Worm (Caenorhabditis elegans) whole organism, midembryonic: ENCODE measurements around the gene rpb-11.
A peak's percentile ranks its signal among the peaks of the same experiment; 100 is the strongest.
"Not testable (repeated sequence)": the region's sequence is repeated elsewhere in the genome, so short reads cannot be mapped to it uniquely, and the experiment has no call there.

Source experiments
- T22C8.4 ChIP-seq: fragments of 200-800 bp; sonication (Bioruptor generic); IDR thresholded peaks from 2 replicates; pipeline ENCODE4 v1.3.6; 2022; ENCODE audit warnings: missing genetic modification characterization, missing compliant biosample characterization
- cog-1 ChIP-seq: sonication (generic microtip); optimal IDR thresholded peaks from 2 replicates; lab custom pipeline; 2016; ENCODE audit warnings: missing genetic modification characterization, missing compliant biosample characterization
- flt-1 ChIP-seq: fragments of 200-800 bp; sonication (Bioruptor generic); IDR thresholded peaks from 2 replicates; pipeline ENCODE4 v1.3.6; 2022; ENCODE audit warnings: missing genetic modification characterization, missing compliant biosample characterization
- klf-2 ChIP-seq: fragments of 200-800 bp; sonication (Bioruptor generic); conservative IDR thresholded peaks from 2 replicates; pipeline ENCODE4 v1.3.6; 2022; ENCODE audit warnings: missing genetic modification reagents, missing genetic modification characterization, missing compliant biosample characterization
- med-1 ChIP-seq: sonication (generic microtip); optimal IDR thresholded peaks from 2 replicates; lab custom pipeline; 2017; ENCODE audit warnings: missing genetic modification characterization, mild to moderate bottlenecking, missing compliant biosample characterization, antibody characterized with exemption, missing genetic modification reagents; ENCODE audit not compliant: insufficient read depth
- ref-1 ChIP-seq: fragments of 200-800 bp; sonication (Bioruptor generic); conservative IDR thresholded peaks from 2 replicates; pipeline ENCODE4 v1.3.6; 2022; ENCODE audit warnings: missing genetic modification reagents, missing genetic modification characterization, missing compliant biosample characterization
- tab-1 ChIP-seq: fragments of 200-800 bp; sonication (Bioruptor generic); IDR thresholded peaks from 2 replicates; pipeline ENCODE4 v1.3.6; 2022; ENCODE audit warnings: missing genetic modification characterization, missing compliant biosample characterization
- ztf-23 ChIP-seq: fragments of 200-800 bp; sonication (Bioruptor generic); IDR thresholded peaks from 2 replicates; pipeline ENCODE4 v1.3.6; 2022; ENCODE audit warnings: missing genetic modification reagents, missing genetic modification characterization, missing compliant biosample characterization
- ztf-29 ChIP-seq: fragments of 200-800 bp; sonication (Bioruptor generic); IDR thresholded peaks from 2 replicates; pipeline ENCODE4 v1.3.6; 2022; ENCODE audit warnings: missing genetic modification reagents, missing genetic modification characterization, missing compliant biosample characterization

rpb-11 gene

DNA sequence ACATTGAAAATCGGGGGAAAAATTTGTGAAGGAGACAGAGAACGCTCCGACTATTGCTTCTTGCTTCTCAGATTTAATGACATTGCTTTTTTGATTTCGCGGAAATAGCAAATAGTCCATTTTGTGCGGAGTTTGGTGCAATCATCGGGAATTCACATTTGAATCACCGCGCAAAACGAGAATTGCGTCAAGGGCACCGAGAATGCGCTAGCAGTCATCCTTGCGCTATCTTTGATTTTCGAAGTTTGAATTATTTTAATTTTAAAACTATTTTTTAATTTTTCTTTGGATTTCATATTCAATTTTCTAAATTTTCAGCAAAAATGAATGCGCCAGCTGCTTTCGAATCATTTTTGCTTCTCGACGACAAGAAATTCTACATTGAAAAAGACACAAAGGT, at the start of gene rpb-11:
Gene rpb-11 (plus strand): TSS at position 319 of the 400 bp plus-strand sequence.
- peak; percentile 61; the same call in 1 of the 2 replicates for TF ChIP-seq klf-2
- TF ChIP-seq ztf-23 (GFP tag; lab: Robert Waterston, UW), result 0 out of 2 replicates have a peak, but pooled peaks have one; percentile 10
- TF ChIP-seq ztf-29 (GFP tag; lab: Robert Waterston, UW), result no peak
- no peak for TF ChIP-seq T22C8.4 (GFP tag; lab: Robert Waterston, UW)
- peak; percentile 53 for TF ChIP-seq med-1 (GFP tag; lab: Kevin White, UChicago)
- TF ChIP-seq tab-1 (GFP tag; lab: Robert Waterston, UW), result peak; percentile 71
- peak; percentile 82 for TF ChIP-seq flt-1 (GFP tag; lab: Robert Waterston, UW)
- TF ChIP-seq cog-1 (tag; lab: Kevin White, UChicago), result peak; percentile 78
- no peak for TF ChIP-seq ref-1 (GFP tag; lab: Robert Waterston, UW)

- no peak for TF ChIP-seq klf-2
- TF ChIP-seq T22C8.4 (GFP tag; lab: Robert Waterston, UW), result no peak
- no peak for TF ChIP-seq ref-1 (GFP tag; lab: Robert Waterston, UW)
- no peak for TF ChIP-seq tab-1 (GFP tag; lab: Robert Waterston, UW)
- TF ChIP-seq flt-1 (GFP tag; lab: Robert Waterston, UW), result no peak
- no peak for TF ChIP-seq ztf-29 (GFP tag; lab: Robert Waterston, UW)
- TF ChIP-seq ztf-23 (GFP tag; lab: Robert Waterston, UW), result no peak
- TF ChIP-seq med-1 (GFP tag; lab: Kevin White, UChicago), result no peak
- no peak for TF ChIP-seq cog-1 (tag; lab: Kevin White, UChicago)
Measured at ce11 chrII:14010656-14011376, 49.1 kb upstream of the rpb-11 start, which contains the start of gene F01D5.8. Gene F01D5.8, plus strand, starts transcription at chrII:14010706.

- TF ChIP-seq med-1 (GFP tag; lab: Kevin White, UChicago), result no peak
- no peak for TF ChIP-seq T22C8.4 (GFP tag; lab: Robert Waterston, UW)
- no peak for TF ChIP-seq flt-1 (GFP tag; lab: Robert Waterston, UW)
- no peak for TF ChIP-seq ztf-29 (GFP tag; lab: Robert Waterston, UW)
- no peak for TF ChIP-seq ztf-23 (GFP tag; lab: Robert Waterston, UW)
- TF ChIP-seq tab-1 (GFP tag; lab: Robert Waterston, UW), result no peak
- TF ChIP-seq ref-1 (GFP tag; lab: Robert Waterston, UW), result no peak
- no peak for TF ChIP-seq cog-1 (tag; lab: Kevin White, UChicago)
- TF ChIP-seq klf-2, result no peak
Measured at ce11 chrII:14014637-14015036, 45.2 kb upstream of the rpb-11 start.

- TF ChIP-seq flt-1 (GFP tag; lab: Robert Waterston, UW), result no peak
- TF ChIP-seq cog-1 (tag; lab: Kevin White, UChicago), result no peak
- TF ChIP-seq klf-2, result no peak
- no peak for TF ChIP-seq ztf-23 (GFP tag; lab: Robert Waterston, UW)
- TF ChIP-seq med-1 (GFP tag; lab: Kevin White, UChicago), result no peak
- no peak for TF ChIP-seq ztf-29 (GFP tag; lab: Robert Waterston, UW)
- TF ChIP-seq T22C8.4 (GFP tag; lab: Robert Waterston, UW), result no peak
- no peak for TF ChIP-seq tab-1 (GFP tag; lab: Robert Waterston, UW)
- TF ChIP-seq ref-1 (GFP tag; lab: Robert Waterston, UW), result no peak
Measured at ce11 chrII:14016865-14017264, 43.0 kb upstream of the rpb-11 start, which contains the start of gene cyp-37A1. Gene cyp-37A1, minus strand, starts transcription at chrII:14016965.

DNA sequence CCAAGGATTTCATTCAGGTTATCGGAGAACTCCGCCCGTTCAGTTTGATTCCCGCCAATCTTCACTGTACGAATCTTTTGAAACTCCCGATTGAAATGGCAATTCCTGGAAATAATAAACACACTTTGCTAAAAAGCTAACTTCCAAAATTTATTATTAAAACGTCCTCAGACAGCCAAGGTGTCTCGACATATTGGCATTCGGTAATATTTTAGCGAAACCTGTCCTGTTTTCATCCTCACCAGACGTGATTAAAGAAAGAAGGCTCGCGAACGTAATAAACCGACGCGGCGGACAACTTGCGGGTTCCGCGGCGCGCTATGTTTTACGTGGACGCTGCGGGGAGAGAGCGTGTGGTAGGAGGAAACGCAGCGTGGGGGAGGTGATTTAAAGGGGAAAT, 41.7 kb upstream of the rpb-11 start:
- TF ChIP-seq klf-2, result no peak
- TF ChIP-seq ref-1 (GFP tag; lab: Robert Waterston, UW), result no peak
- TF ChIP-seq T22C8.4 (GFP tag; lab: Robert Waterston, UW), result no peak
- TF ChIP-seq med-1 (GFP tag; lab: Kevin White, UChicago), result no peak
- peak; percentile 22; the same call in 1 of the 2 replicates for TF ChIP-seq ztf-23 (GFP tag; lab: Robert Waterston, UW)
- no peak for TF ChIP-seq cog-1 (tag; lab: Kevin White, UChicago)
- TF ChIP-seq tab-1 (GFP tag; lab: Robert Waterston, UW), result no peak
- no peak for TF ChIP-seq ztf-29 (GFP tag; lab: Robert Waterston, UW)

- no peak for TF ChIP-seq tab-1 (GFP tag; lab: Robert Waterston, UW)
- no peak for TF ChIP-seq ztf-23 (GFP tag; lab: Robert Waterston, UW)
- TF ChIP-seq med-1 (GFP tag; lab: Kevin White, UChicago), result no peak
- TF ChIP-seq ztf-29 (GFP tag; lab: Robert Waterston, UW), result no peak
- no peak for TF ChIP-seq cog-1 (tag; lab: Kevin White, UChicago)
- no peak for TF ChIP-seq ref-1 (GFP tag; lab: Robert Waterston, UW)
- TF ChIP-seq T22C8.4 (GFP tag; lab: Robert Waterston, UW), result peak; percentile 76; the same call in 1 of the 2 replicates
- TF ChIP-seq flt-1 (GFP tag; lab: Robert Waterston, UW), result no peak
- no peak for TF ChIP-seq klf-2
Measured at ce11 chrII:14018887-14019286, 41.0 kb upstream of the rpb-11 start.

DNA sequence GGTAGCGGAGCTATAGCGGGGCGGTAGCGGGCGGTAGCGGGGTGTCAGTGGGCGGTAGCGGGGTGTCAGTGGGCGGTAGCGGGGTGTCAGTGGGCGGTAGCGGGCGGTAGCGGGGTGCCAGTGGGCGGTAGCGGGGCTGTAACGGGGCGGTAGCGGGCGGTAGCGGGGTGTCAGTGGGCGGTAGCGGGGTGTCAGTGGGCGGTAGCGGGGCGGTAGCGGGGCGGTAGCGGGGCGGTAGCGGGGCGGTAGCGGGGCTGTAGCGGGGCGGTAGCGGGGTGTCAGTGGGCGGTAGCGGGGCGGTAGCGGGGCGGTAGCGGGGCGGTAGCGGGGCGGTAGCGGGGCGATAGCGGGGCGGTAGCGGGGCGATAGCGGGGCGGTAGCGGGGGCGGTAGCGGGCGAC, 40.3 kb upstream of the rpb-11 start:
- TF ChIP-seq ztf-23 (GFP tag; lab: Robert Waterston, UW) (0 out of 2 replicates have a peak, but pooled peaks have one; percentile 59), ztf-29 (GFP tag; lab: Robert Waterston, UW) (peak; percentile 19; the same call in 1 of the 2 replicates), tab-1 (GFP tag; lab: Robert Waterston, UW) (0 out of 2 replicates have a peak, but pooled peaks have one; percentile 75), T22C8.4 (GFP tag; lab: Robert Waterston, UW) (peak; percentile 42; the same call in 1 of the 2 replicates), ref-1 (GFP tag; lab: Robert Waterston, UW) (peak; percentile 51; the same call in 1 of the 2 replicates), flt-1 (GFP tag; lab: Robert Waterston, UW) (peak; percentile 76; the same call in 1 of the 2 replicates)

DNA sequence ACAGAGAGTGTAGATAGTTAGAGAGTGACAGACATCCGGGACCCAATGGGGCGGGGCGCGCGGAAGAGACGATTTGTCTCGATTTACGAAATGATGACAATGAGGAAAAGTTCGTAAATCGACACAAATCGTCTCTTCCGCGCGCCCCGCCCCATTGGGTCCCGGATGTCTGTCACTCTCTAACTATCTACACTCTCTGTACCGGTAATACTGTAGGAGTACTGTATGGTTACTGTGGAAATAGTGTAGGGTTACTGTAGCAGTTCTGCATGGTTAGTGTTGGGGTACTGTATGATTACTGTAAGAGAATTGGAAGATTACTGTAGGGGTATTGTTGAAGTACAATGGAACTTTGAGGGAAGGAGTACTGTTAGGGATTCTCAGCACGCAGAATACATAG, 38.7 kb upstream of the rpb-11 start, which contains the start of gene F01D5.10:
Gene F01D5.10 (minus strand): TSS at position 101 of the 400 bp plus-strand sequence.
- not testable (repeated sequence) for TF ChIP-seq ztf-29 (GFP tag; lab: Robert Waterston, UW); cog-1 (tag; lab: Kevin White, UChicago); flt-1 (GFP tag; lab: Robert Waterston, UW)
